Worm (Caenorhabditis elegans): ENCODE measurements around the gene Y55F3BR.10.

The Y55F3BR.10 gene

DNA sequence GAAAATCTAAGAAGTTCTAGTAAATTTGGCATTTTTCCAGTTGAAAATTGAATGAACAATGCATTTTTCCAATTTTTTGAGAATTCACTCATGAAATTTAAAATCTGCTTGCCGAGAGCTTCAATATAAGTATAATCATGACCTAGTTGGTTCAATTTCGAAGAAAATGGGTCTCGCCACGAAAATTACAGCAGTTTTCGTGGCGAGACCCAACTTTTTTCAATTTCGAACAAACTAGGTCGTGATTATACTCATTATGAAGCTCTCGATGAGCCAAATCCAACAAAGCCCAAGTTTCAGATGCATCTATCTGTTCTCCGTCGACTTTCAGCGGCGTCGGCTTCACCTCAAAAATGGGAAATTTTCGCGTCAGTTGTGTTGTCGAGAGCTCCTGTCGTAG is 31.7 kb upstream of the Y55F3BR.10 start, which contains the start of gene mrpl-46:
Gene mrpl-46, plus strand, starts transcription at position 301 of the 400 bp plus-strand sequence.
- TF ChIP-seq ceh-83 (GFP tag; optimal IDR thresholded peaks at IDR 0.05) (no peak), nhr-2 (tag; optimal IDR thresholded peaks at IDR 0.05) (no peak), mls-2 (tag; optimal IDR thresholded peaks at IDR 0.05) (no peak), mep-1 (tag; optimal IDR thresholded peaks at IDR 0.05) (no peak), ceh-43 (GFP tag; optimal IDR thresholded peaks at IDR 0.05) (no peak), unc-39 (tag; optimal IDR thresholded peaks at IDR 0.05) (no peak), sem-2 (GFP tag; optimal IDR thresholded peaks at IDR 0.05) (no peak), pha-4 (tag; optimal IDR thresholded peaks at IDR 0.05) (no peak), unc-62 (GFP tag; optimal IDR thresholded peaks at IDR 0.05) (no peak), snpc-4 (tag; optimal IDR thresholded peaks at IDR 0.05) (no peak), mab-5 (tag; optimal IDR thresholded peaks at IDR 0.05) (no peak), nhr-237 (tag; optimal IDR thresholded peaks at IDR 0.05) (no peak)

- no peak for TF ChIP-seq unc-62 (GFP tag; optimal IDR thresholded peaks at IDR 0.05)
- TF ChIP-seq nhr-12 (tag; optimal IDR thresholded peaks at IDR 0.05) = no peak
- TF ChIP-seq nhr-237 (tag; optimal IDR thresholded peaks at IDR 0.05) = no peak
- no peak for TF ChIP-seq mab-5 (tag; optimal IDR thresholded peaks at IDR 0.05)
Observed at ce11 chrIV:801162-801561, 31.1 kb upstream of the Y55F3BR.10 start.

- TF ChIP-seq nhr-2 (tag; optimal IDR thresholded peaks at IDR 0.05) (no peak), lin-13 (tag; optimal IDR thresholded peaks at IDR 0.05) (no peak), bed-3 (GFP tag; optimal IDR thresholded peaks at IDR 0.05) (no peak)
Observed at ce11 chrIV:804802-805201, 27.4 kb upstream of the Y55F3BR.10 start, which contains the start of gene Y55F3BL.4. TSS of gene Y55F3BL.4 (plus strand) at chrIV:805102.

DNA sequence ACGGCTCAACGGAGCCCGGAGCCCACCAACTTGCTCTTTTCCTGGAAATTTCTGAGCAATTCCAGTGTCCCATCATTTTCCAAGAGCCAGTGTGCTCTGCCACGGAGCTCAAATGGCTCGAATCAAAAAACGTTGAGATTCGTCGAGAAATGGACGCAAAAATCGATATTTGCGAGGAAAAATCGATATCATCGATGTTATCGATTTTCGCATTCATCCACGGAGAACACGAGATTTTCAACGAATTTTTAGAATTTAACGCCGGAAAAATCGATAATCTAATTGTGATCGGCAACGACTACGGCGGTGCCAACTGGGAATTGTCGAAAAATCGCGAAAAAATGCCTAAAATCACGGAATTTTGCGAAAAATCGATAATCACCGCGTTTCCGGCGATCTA is 26.5 kb upstream of the Y55F3BR.10 start:
- TF ChIP-seq drap-1 (GFP tag; optimal IDR thresholded peaks at IDR 0.05) (no peak), tbx-8 (GFP tag; optimal IDR thresholded peaks at IDR 0.05) (no peak), mep-1 (tag; optimal IDR thresholded peaks at IDR 0.05) (no peak), nhr-12 (tag; optimal IDR thresholded peaks at IDR 0.05) (no peak), ceh-43 (GFP tag; optimal IDR thresholded peaks at IDR 0.05) (no peak), elt-3 (tag; optimal IDR thresholded peaks at IDR 0.05) (no peak), ceh-39 (tag; optimal IDR thresholded peaks at IDR 0.05) (no peak), elt-1 (tag; optimal IDR thresholded peaks at IDR 0.05; ENCODE audit: borderline replicate concordance, insufficient read depth) (no peak), lin-32 (GFP tag; optimal IDR thresholded peaks at IDR 0.05) (no peak), lin-13 (tag; optimal IDR thresholded peaks at IDR 0.05) (no peak), hlh-1 (tag; optimal IDR thresholded peaks at IDR 0.05) (no peak), sem-2 (GFP tag; optimal IDR thresholded peaks at IDR 0.05) (no peak), pha-4 (tag; optimal IDR thresholded peaks at IDR 0.05) (no peak), bed-3 (GFP tag; optimal IDR thresholded peaks at IDR 0.05) (no peak), nhr-76 (tag; optimal IDR thresholded peaks at IDR 0.05) (no peak), ham-2 (GFP tag; optimal IDR thresholded peaks at IDR 0.05) (no peak), zip-8 (tag; optimal IDR thresholded peaks at IDR 0.05) (no peak), nhr-28 (tag; optimal IDR thresholded peaks at IDR 0.05) (no peak)

- no peak for TF ChIP-seq unc-39 (tag; optimal IDR thresholded peaks at IDR 0.05)
- TF ChIP-seq mab-5 (tag; optimal IDR thresholded peaks at IDR 0.05) = no peak
- TF ChIP-seq mls-2 (tag; optimal IDR thresholded peaks at IDR 0.05) = no peak
- no peak for TF ChIP-seq ceh-39 (tag; optimal IDR thresholded peaks at IDR 0.05)
- TF ChIP-seq nhr-28 (tag; optimal IDR thresholded peaks at IDR 0.05) = no peak
- no peak for TF ChIP-seq nhr-12 (tag; optimal IDR thresholded peaks at IDR 0.05)
- TF ChIP-seq sem-2 (GFP tag; optimal IDR thresholded peaks at IDR 0.05) = no peak
- TF ChIP-seq mep-1 (tag; optimal IDR thresholded peaks at IDR 0.05) = no peak
Observed at ce11 chrIV:807027-807516, 25.2 kb upstream of the Y55F3BR.10 start, which contains the start of gene Y55F3BL.6. TSS of gene Y55F3BL.6 (minus strand) at chrIV:807077.

DNA sequence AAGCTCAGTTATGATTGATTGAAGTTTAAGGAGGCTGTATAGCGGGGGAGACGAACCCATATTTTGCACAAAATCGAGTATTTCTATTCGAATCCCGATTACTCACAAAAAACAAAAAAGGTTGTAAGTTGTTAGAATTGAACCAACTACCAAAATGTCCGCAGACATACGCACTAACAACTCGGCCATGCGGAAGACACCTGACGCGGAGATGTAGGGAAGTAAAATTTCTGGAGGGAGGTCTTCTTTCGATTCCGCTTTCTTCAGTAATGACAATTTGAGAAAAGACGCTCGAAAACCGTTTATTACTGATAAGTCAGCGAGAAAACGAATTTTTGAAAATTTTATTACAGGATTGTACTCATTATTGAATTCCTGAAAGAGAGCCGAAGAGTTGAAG is 14.4 kb upstream of the Y55F3BR.10 start:
- TF ChIP-seq nhr-237 (tag; optimal IDR thresholded peaks at IDR 0.05) = no peak
- no peak for TF ChIP-seq ztf-11 (tag; optimal IDR thresholded peaks at IDR 0.05)
- TF ChIP-seq bed-3 (GFP tag; optimal IDR thresholded peaks at IDR 0.05) = no peak
- TF ChIP-seq pha-4 (tag; optimal IDR thresholded peaks at IDR 0.05) = no peak
- TF ChIP-seq ceh-43 (GFP tag; optimal IDR thresholded peaks at IDR 0.05) = no peak

DNA sequence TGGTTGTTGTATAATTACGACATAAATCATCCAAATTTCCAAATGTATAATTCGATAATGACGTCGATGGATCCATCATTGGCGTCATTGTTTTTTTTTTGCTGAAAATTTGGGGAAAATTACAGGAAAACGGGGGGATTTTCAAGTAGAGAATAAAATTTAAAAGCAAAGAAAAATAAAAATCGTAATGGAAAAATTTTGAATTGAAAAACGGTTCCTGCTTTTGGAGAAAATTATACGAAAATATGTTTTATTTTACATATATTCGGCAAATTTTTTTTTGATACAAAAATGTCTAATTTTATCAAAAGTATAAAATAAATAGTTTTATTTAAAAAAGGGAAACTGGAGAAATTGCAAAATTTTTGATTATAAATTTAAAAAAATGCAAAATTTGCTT is 7.4 kb upstream of the Y55F3BR.10 start, which contains the start of gene zipt-15:
Gene zipt-15, minus strand, starts transcription at position 101 of the 400 bp plus-strand sequence.
- TF ChIP-seq unc-120 (tag; optimal IDR thresholded peaks at IDR 0.05; ENCODE audit: poor library complexity, severe bottlenecking) (no peak), ceh-83 (GFP tag; optimal IDR thresholded peaks at IDR 0.05) (no peak), nhr-12 (tag; optimal IDR thresholded peaks at IDR 0.05) (no peak), ztf-11 (tag; optimal IDR thresholded peaks at IDR 0.05) (no peak), lin-32 (GFP tag; optimal IDR thresholded peaks at IDR 0.05) (no peak), lsy-2 (tag; optimal IDR thresholded peaks at IDR 0.05) (no peak), ceh-43 (GFP tag; optimal IDR thresholded peaks at IDR 0.05) (no peak), snpc-4 (tag; optimal IDR thresholded peaks at IDR 0.05) (no peak), elt-3 (tag; optimal IDR thresholded peaks at IDR 0.05) (no peak), ceh-39 (tag; optimal IDR thresholded peaks at IDR 0.05) (no peak), tbx-8 (GFP tag; optimal IDR thresholded peaks at IDR 0.05) (no peak), nhr-237 (tag; optimal IDR thresholded peaks at IDR 0.05) (no peak), M03D4.4 (tag; optimal IDR thresholded peaks at IDR 0.05) (no peak), mep-1 (tag; optimal IDR thresholded peaks at IDR 0.05) (no peak), nhr-28 (tag; optimal IDR thresholded peaks at IDR 0.05) (no peak), unc-62 (GFP tag; optimal IDR thresholded peaks at IDR 0.05) (no peak), ces-1 (GFP tag; optimal IDR thresholded peaks at IDR 0.05) (no peak)

All from whole organism, mixed stage, embryonic.